Worm (Caenorhabditis elegans) whole organism, L4/young adult: ENCODE data around the gene F11C7.2.

ENCODE experiments used
- W03F9.2 ChIP-seq: fragments of 150-350 bp; optimal IDR thresholded peaks from 2 replicates; lab custom pipeline; 2014; ENCODE audit warnings: missing biosample characterization, missing genetic modification characterization
- dao-5 ChIP-seq: sonication (generic microtip); optimal IDR thresholded peaks from 2 replicates; lab custom pipeline; 2016; ENCODE audit warnings: missing genotype, missing genetic modification characterization, moderate library complexity, missing compliant biosample characterization
- him-1 ChIP-seq: sonication (generic microtip); optimal IDR thresholded peaks from 2 replicates; lab custom pipeline; 2016; ENCODE audit warnings: missing genotype, missing genetic modification reagents, missing genetic modification characterization, missing compliant biosample characterization

DNA sequence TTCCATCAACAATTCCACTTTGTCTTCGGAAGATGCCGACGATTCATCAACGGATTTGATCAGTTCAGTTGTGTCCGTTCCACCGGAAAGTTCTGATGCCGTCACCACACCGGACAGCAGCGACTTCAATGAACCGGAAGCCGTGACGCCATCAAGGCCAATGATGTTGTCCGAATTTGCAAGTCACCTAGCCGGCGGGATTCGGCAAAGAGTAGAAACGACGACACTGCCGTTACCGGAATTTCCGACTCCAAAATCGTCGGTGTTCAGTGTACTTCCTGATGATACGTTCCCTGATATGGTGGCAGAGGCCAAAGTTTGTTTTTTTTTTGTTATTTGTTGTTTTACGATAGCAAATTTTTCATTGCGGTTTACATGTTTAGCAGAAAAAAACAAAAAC lies 33.1 kb upstream of the F11C7.2 start:
- no peak for TF ChIP-seq him-1 (tag; lab: Kevin White, UChicago)
- TF ChIP-seq W03F9.2: no peak
- no peak for TF ChIP-seq dao-5
